Fruit fly (Drosophila melanogaster) whole organism: ENCODE results near the gene Rpn11.

Experiments used
- CG8478 ChIP-seq: fragments of >200 bp; optimal IDR thresholded peaks from 2 replicates; lab custom pipeline; 2018; ENCODE audit warnings: inconsistent platforms
- EcR ChIP-seq, 2 experiments: fragments of >200 bp; optimal IDR thresholded peaks; 2 replicates each; lab custom pipeline; 2017; ENCODE audit warnings: missing biosample characterization in 2 of 2, missing genetic modification characterization in 2 of 2, missing genetic modification reagents in 2 of 2
- pan ChIP-seq: fragments of >200 bp; optimal IDR thresholded peaks from 2 replicates; lab custom pipeline; 2017
- usp ChIP-seq: fragments of >200 bp; optimal IDR thresholded peaks from 2 replicates; lab custom pipeline; 2017; ENCODE audit warnings: missing biosample characterization, missing genetic modification characterization, mixed read lengths

- TF ChIP-seq usp (GFP tag; lab: Kevin White, UChicago) (no peak), pan (lab: Kevin White, UChicago) (no peak), CG8478 (no peak), EcR (GFP tag; optimal IDR thresholded peaks at IDR 0.05; lab: Kevin White, UChicago) (no peak)
Measured at dm6 chr2L:5080225-5080867, 20.8 kb upstream of the Rpn11 start.
